Worm (Caenorhabditis elegans): ENCODE results near the gene F47C12.13.

The F47C12.13 gene

ce11 chrIV:3963498-3963897 is 30.7 kb downstream of the F47C12.13 start:
- TF ChIP-seq elt-2 (tag; optimal IDR thresholded peaks at IDR 0.05) = peak; percentile 72
- TF ChIP-seq ceh-16 (tag; optimal IDR thresholded peaks at IDR 0.05) = no peak

ce11 chrIV:3962584-3962983 is 31.6 kb downstream of the F47C12.13 start, which contains the start of gene Y46C8AM.1:
TSS of gene Y46C8AM.1 (plus strand) at chrIV:3962884.
- TF ChIP-seq lin-15B (tag; optimal IDR thresholded peaks at IDR 0.05) (no peak), nhr-11 (tag; optimal IDR thresholded peaks at IDR 0.05) (no peak), pha-4 (tag; optimal IDR thresholded peaks at IDR 0.05) (no peak), daf-12 (tag; optimal IDR thresholded peaks at IDR 0.05) (no peak), eor-1 (tag; optimal IDR thresholded peaks at IDR 0.05) (no peak), ceh-16 (tag; optimal IDR thresholded peaks at IDR 0.05) (no peak), mml-1 (tag; optimal IDR thresholded peaks at IDR 0.05) (no peak), fkh-2 (tag; optimal IDR thresholded peaks at IDR 0.05) (no peak), R02D3.7 (tag; optimal IDR thresholded peaks at IDR 0.05) (no peak), unc-62 (GFP tag; optimal IDR thresholded peaks at IDR 0.05) (no peak), snpc-4 (tag; optimal IDR thresholded peaks at IDR 0.05) (no peak), ama-1 (optimal IDR thresholded peaks at IDR 0.05) (no peak), mdl-1 (tag; optimal IDR thresholded peaks at IDR 0.05) (no peak), tbx-2 (tag; optimal IDR thresholded peaks at IDR 0.05) (no peak), nhr-28 (tag; optimal IDR thresholded peaks at IDR 0.05) (no peak), ztf-11 (tag; optimal IDR thresholded peaks at IDR 0.05) (no peak), ZK546.5 (tag; optimal IDR thresholded peaks at IDR 0.05) (no peak), ceh-9 (tag; optimal IDR thresholded peaks at IDR 0.05) (no peak), elt-3 (tag; optimal IDR thresholded peaks at IDR 0.05) (no peak), fos-1 (tag; optimal IDR thresholded peaks at IDR 0.05) (no peak)

ce11 chrIV:3960396-3960795 is 33.8 kb downstream of the F47C12.13 start, which contains the start of gene clec-75:
TSS of gene clec-75 (plus strand) at chrIV:3960734.
- peak; percentile 63 for TF ChIP-seq elt-2 (tag; optimal IDR thresholded peaks at IDR 0.05)
- TF ChIP-seq egl-27 (tag; optimal IDR thresholded peaks at IDR 0.05) = no peak
- peak; percentile 42 for TF ChIP-seq pqm-1 (tag; optimal IDR thresholded peaks at IDR 0.05)
- no peak for TF ChIP-seq nhr-76 (tag; optimal IDR thresholded peaks at IDR 0.05)
- no peak for TF ChIP-seq lin-39 (tag; optimal IDR thresholded peaks at IDR 0.05)
- TF ChIP-seq jun-1 (tag; optimal IDR thresholded peaks at IDR 0.05) = peak; percentile 20

DNA sequence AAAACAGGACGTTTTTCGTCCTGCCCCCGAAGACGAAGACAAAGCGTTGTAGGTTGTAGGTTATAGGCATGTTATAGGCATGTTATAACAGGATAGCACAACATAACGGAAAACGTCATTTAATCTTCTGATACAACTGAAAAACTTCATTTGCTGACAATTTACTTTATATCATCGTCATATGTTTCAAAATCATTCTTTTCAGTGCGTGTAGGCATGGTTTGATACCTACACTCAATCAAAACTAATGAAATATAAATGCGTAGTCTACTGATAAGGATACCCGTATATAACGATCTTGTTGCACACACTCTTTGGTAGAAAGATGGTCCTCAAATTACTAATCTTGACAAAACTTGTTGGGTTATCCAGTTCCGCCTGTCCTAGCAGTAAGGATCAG is 37.5 kb downstream of the F47C12.13 start, which contains the start of gene clec-74:
Gene clec-74 (plus strand): TSS at position 301 of the 400 bp plus-strand sequence.
- TF ChIP-seq zag-1 (tag; optimal IDR thresholded peaks at IDR 0.05) (no peak), fos-1 (tag; optimal IDR thresholded peaks at IDR 0.05) (no peak), elt-3 (tag; optimal IDR thresholded peaks at IDR 0.05) (no peak), daf-12 (tag; optimal IDR thresholded peaks at IDR 0.05) (no peak), ama-1 (optimal IDR thresholded peaks at IDR 0.05) (no peak), sea-2 (GFP tag; optimal IDR thresholded peaks at IDR 0.05) (no peak), mdl-1 (tag; optimal IDR thresholded peaks at IDR 0.05) (no peak), ztf-11 (tag; optimal IDR thresholded peaks at IDR 0.05) (no peak), skn-1 (tag; optimal IDR thresholded peaks at IDR 0.05) (no peak), aly-2 (tag; optimal IDR thresholded peaks at IDR 0.05) (no peak), fkh-10 (GFP tag; optimal IDR thresholded peaks at IDR 0.05) (no peak), mml-1 (tag; optimal IDR thresholded peaks at IDR 0.05) (no peak), nhr-76 (tag; optimal IDR thresholded peaks at IDR 0.05) (no peak)

DNA sequence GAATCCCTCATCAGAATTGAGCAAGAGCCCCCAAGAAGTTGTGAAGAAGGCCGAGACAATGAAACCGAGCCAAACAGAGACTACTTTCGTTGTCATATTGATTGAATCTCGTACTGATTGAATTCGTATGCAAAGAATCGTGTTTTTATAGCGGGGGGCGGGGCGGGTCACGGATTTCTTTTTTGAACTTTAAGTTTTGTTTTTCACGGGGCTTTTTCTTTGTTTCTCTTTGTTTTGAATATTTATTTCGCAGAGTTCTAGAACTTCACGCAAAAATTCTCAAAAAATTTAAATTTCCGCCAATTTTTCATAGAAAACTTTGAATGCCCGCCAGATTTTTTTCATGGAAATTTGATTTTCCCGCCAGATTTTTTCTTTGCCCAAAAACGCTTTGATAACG is 38.1 kb downstream of the F47C12.13 start, which contains the start of gene clec-73:
Gene clec-73 (minus strand): TSS at position 101 of the 400 bp plus-strand sequence.
- TF ChIP-seq ama-1 (optimal IDR thresholded peaks at IDR 0.05) = no peak
- TF ChIP-seq tbx-2 (tag; optimal IDR thresholded peaks at IDR 0.05) = no peak
- TF ChIP-seq unc-39 (tag; optimal IDR thresholded peaks at IDR 0.05) = no peak
- no peak for TF ChIP-seq nhr-28 (tag; optimal IDR thresholded peaks at IDR 0.05)
- no peak for TF ChIP-seq jun-1 (tag; optimal IDR thresholded peaks at IDR 0.05)

DNA sequence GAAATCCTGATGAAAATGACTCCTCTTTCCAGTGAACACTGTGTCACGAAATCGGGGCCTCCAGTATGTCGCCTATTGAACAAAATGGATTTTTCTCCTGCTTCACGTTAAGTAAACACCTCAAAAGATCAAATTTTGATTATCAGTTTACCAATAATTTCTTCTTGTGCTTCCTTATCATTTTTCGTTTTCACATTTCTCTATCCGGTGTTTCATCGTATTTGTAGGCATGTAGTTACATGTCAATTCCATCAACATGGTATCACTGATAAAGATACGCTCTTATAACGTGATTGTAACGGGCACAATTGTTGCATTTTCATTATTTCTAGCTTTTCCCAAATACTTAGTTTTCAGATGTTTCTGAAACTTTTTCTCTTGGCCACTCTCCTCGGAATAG is 49.8 kb downstream of the F47C12.13 start, which contains the start of gene clec-72:
Gene clec-72 (plus strand): TSS at position 358 of the 400 bp plus-strand sequence.
- TF ChIP-seq jun-1 (tag; optimal IDR thresholded peaks at IDR 0.05) (peak; percentile 84), elt-3 (tag; optimal IDR thresholded peaks at IDR 0.05) (no peak), nhr-67 (tag; optimal IDR thresholded peaks at IDR 0.05) (no peak), skn-1 (tag; optimal IDR thresholded peaks at IDR 0.05) (peak; percentile 41), sea-2 (GFP tag; optimal IDR thresholded peaks at IDR 0.05) (no peak), fos-1 (tag; optimal IDR thresholded peaks at IDR 0.05) (no peak), elt-2 (tag; optimal IDR thresholded peaks at IDR 0.05) (peak; percentile 98), unc-62 (GFP tag; optimal IDR thresholded peaks at IDR 0.05) (no peak), pqm-1 (tag; optimal IDR thresholded peaks at IDR 0.05) (peak; percentile 92), nhr-12 (tag; optimal IDR thresholded peaks at IDR 0.05) (no peak)

Data from whole organism, L3 larva.